Fruit fly (Drosophila melanogaster) whole organism, prepupa: Measurements from ENCODE around the gene CG17568.

ENCODE experiments used
- CG10631 ChIP-seq: fragments of 200-800 bp; sonication (Bioruptor generic); optimal IDR thresholded peaks from 2 replicates; lab custom pipeline; 2016; ENCODE audit warnings: missing biosample characterization, missing genetic modification characterization
- CG11294 ChIP-seq: fragments of 200-800 bp; sonication (Bioruptor generic); IDR thresholded peaks from 2 replicates; pipeline ENCODE4 v1.3.6; 2022; ENCODE audit warnings: missing biosample characterization, missing genetic modification characterization
- CG11762 ChIP-seq: fragments of 200-800 bp; sonication (Bioruptor generic); optimal IDR thresholded peaks from 3 replicates; lab custom pipeline; 2016; ENCODE audit warnings: missing biosample characterization, missing genetic modification characterization; ENCODE audit not compliant: insufficient read depth
- CG11902 ChIP-seq: fragments of 200-800 bp; sonication (Bioruptor generic); optimal IDR thresholded peaks from 3 replicates; lab custom pipeline; 2016; ENCODE audit warnings: missing biosample characterization, missing genetic modification characterization
- CG3032 ChIP-seq: fragments of 200-800 bp; optimal IDR thresholded peaks from 2 replicates; lab custom pipeline; 2019; ENCODE audit warnings: missing biosample characterization, mild to moderate bottlenecking, missing genetic modification characterization, moderate library complexity
- CG31627 ChIP-seq: fragments of 200-800 bp; sonication (Bioruptor generic); optimal IDR thresholded peaks from 3 replicates; lab custom pipeline; 2016; ENCODE audit warnings: missing biosample characterization, missing genetic modification characterization
- CG32006 ChIP-seq: fragments of 200-800 bp; sonication (Bioruptor generic); optimal IDR thresholded peaks from 3 replicates; lab custom pipeline; 2017; ENCODE audit warnings: missing biosample characterization, mild to moderate bottlenecking, missing genetic modification characterization
- CG34406 ChIP-seq: fragments of 200-800 bp; sonication (Bioruptor generic); optimal IDR thresholded peaks from 3 replicates; lab custom pipeline; 2016; ENCODE audit warnings: missing biosample characterization, missing genetic modification characterization
- CG3919 ChIP-seq: fragments of 200-800 bp; sonication (Bioruptor generic); optimal IDR thresholded peaks from 3 replicates; lab custom pipeline; 2016; ENCODE audit warnings: missing biosample characterization, missing genetic modification characterization
- CG4318 ChIP-seq: fragments of 200-800 bp; sonication (Bioruptor generic); optimal IDR thresholded peaks from 3 replicates; lab custom pipeline; 2017; ENCODE audit warnings: missing biosample characterization, mild to moderate bottlenecking, missing genetic modification characterization
- CG6163 ChIP-seq: fragments of 200-800 bp; sonication (Bioruptor generic); IDR thresholded peaks from 3 replicates; pipeline ENCODE4 v1.3.6; 2022; ENCODE audit warnings: missing biosample characterization, missing genetic modification characterization
- CG6276 ChIP-seq: fragments of 200-800 bp; sonication (Bioruptor generic); optimal IDR thresholded peaks from 2 replicates; lab custom pipeline; 2017; ENCODE audit warnings: missing biosample characterization, mild to moderate bottlenecking, missing genetic modification characterization
- CG6808 ChIP-seq: fragments of 200-800 bp; sonication (Bioruptor generic); optimal IDR thresholded peaks from 3 replicates; lab custom pipeline; 2017; ENCODE audit warnings: missing biosample characterization, missing genetic modification characterization, mild to moderate bottlenecking, moderate library complexity, missing genetic modification reagents
- CG7368 ChIP-seq: fragments of 200-800 bp; sonication (Bioruptor generic); optimal IDR thresholded peaks from 3 replicates; lab custom pipeline; 2016; ENCODE audit warnings: missing biosample characterization, missing genetic modification characterization
- CG8119 ChIP-seq: fragments of 200-800 bp; sonication (Bioruptor generic); IDR thresholded peaks from 3 replicates; pipeline ENCODE4 v1.3.6; 2022; ENCODE audit warnings: missing biosample characterization, missing genetic modification characterization
- CG8319 ChIP-seq: fragments of 200-800 bp; sonication (Bioruptor generic); optimal IDR thresholded peaks from 3 replicates; lab custom pipeline; 2016; ENCODE audit warnings: missing biosample characterization, missing genetic modification characterization
- CG8632 ChIP-seq: fragments of 200-800 bp; sonication (Bioruptor generic); optimal IDR thresholded peaks from 3 replicates; lab custom pipeline; 2016; ENCODE audit warnings: missing biosample characterization, missing genetic modification characterization
- CG9139 ChIP-seq: fragments of 200-800 bp; sonication (Bioruptor generic); optimal IDR thresholded peaks from 3 replicates; lab custom pipeline; 2017; ENCODE audit warnings: missing biosample characterization, mild to moderate bottlenecking, missing genetic modification characterization
- Eip78C ChIP-seq: fragments of 200-800 bp; sonication (Bioruptor generic); peaks from one replicate; lab custom pipeline; 2016; ENCODE audit warnings: missing biosample characterization, missing genetic modification characterization
- Eip93F ChIP-seq: fragments of 200-800 bp; sonication (Bioruptor generic); optimal IDR thresholded peaks from 2 replicates; lab custom pipeline; 2016; ENCODE audit warnings: missing biosample characterization, mild to moderate bottlenecking, missing genetic modification characterization
- Ets96B ChIP-seq: fragments of 200-800 bp; optimal IDR thresholded peaks from 2 replicates; lab custom pipeline; 2019; ENCODE audit warnings: missing biosample characterization, mild to moderate bottlenecking, missing genetic modification characterization, moderate library complexity
- Gug ChIP-seq: fragments of 200-800 bp; sonication (Bioruptor generic); IDR thresholded peaks from 2 replicates; pipeline ENCODE4 v1.3.6; 2022; ENCODE audit warnings: missing biosample characterization, missing genetic modification characterization
- Hr39 ChIP-seq: fragments of 200-800 bp; sonication (Bioruptor generic); optimal IDR thresholded peaks from 2 replicates; lab custom pipeline; 2016; ENCODE audit warnings: missing biosample characterization, missing genetic modification characterization
- Lpt ChIP-seq: fragments of 200-800 bp; sonication (Bioruptor generic); optimal IDR thresholded peaks from 3 replicates; lab custom pipeline; 2016; ENCODE audit warnings: missing biosample characterization, missing genetic modification characterization
- Smox ChIP-seq: fragments of 200-800 bp; sonication (Bioruptor generic); optimal IDR thresholded peaks from 3 replicates; lab custom pipeline; 2016; ENCODE audit warnings: missing biosample characterization, missing genetic modification characterization
- Sox14 ChIP-seq: fragments of 200-800 bp; sonication (Bioruptor generic); optimal IDR thresholded peaks from 3 replicates; lab custom pipeline; 2016; ENCODE audit warnings: missing biosample characterization, missing genetic modification characterization
- Sox15 ChIP-seq: fragments of 200-800 bp; sonication (Bioruptor generic); optimal IDR thresholded peaks from 3 replicates; lab custom pipeline; 2016; ENCODE audit warnings: missing biosample characterization, missing genetic modification characterization
- achi ChIP-seq: fragments of 200-800 bp; sonication (Bioruptor generic); optimal IDR thresholded peaks from 3 replicates; lab custom pipeline; 2016; ENCODE audit warnings: missing biosample characterization, missing genetic modification characterization
- acj6 ChIP-seq: fragments of 200-800 bp; sonication (Bioruptor generic); optimal IDR thresholded peaks from 3 replicates; lab custom pipeline; 2016; ENCODE audit warnings: missing biosample characterization, missing genetic modification characterization
- cyc ChIP-seq: fragments of 200-800 bp; sonication (Bioruptor generic); optimal IDR thresholded peaks from 3 replicates; lab custom pipeline; 2016; ENCODE audit warnings: missing biosample characterization, missing genetic modification characterization
- dac ChIP-seq: fragments of 200-800 bp; sonication (Bioruptor generic); optimal IDR thresholded peaks from 2 replicates; lab custom pipeline; 2017; ENCODE audit warnings: missing biosample characterization, mild to moderate bottlenecking, missing genetic modification characterization
- dsx ChIP-seq: fragments of 200-800 bp; optimal IDR thresholded peaks from 3 replicates; lab custom pipeline; 2019; ENCODE audit warnings: missing biosample characterization, mild to moderate bottlenecking, missing genetic modification characterization, moderate library complexity; ENCODE audit not compliant: poor library complexity, severe bottlenecking
- eg ChIP-seq: fragments of 200-800 bp; sonication (Bioruptor generic); IDR thresholded peaks from 3 replicates; pipeline ENCODE4 v1.3.6; 2022; ENCODE audit warnings: missing biosample characterization, missing genetic modification characterization
- esn ChIP-seq: fragments of 200-800 bp; sonication (Bioruptor generic); optimal IDR thresholded peaks from 2 replicates; lab custom pipeline; 2016; ENCODE audit warnings: missing biosample characterization, mild to moderate bottlenecking, missing genetic modification characterization, moderate library complexity
- fd59A ChIP-seq: fragments of 200-800 bp; sonication (Bioruptor generic); optimal IDR thresholded peaks from 2 replicates; lab custom pipeline; 2017; ENCODE audit warnings: missing biosample characterization, mild to moderate bottlenecking, missing genetic modification characterization, missing genetic modification reagents
- fd85E ChIP-seq: fragments of 200-800 bp; sonication (Bioruptor generic); optimal IDR thresholded peaks from 3 replicates; lab custom pipeline; 2016; ENCODE audit warnings: missing biosample characterization, missing genetic modification characterization
- lz ChIP-seq: fragments of 200-800 bp; sonication (Bioruptor generic); optimal IDR thresholded peaks from 3 replicates; lab custom pipeline; 2016; ENCODE audit warnings: missing biosample characterization, missing genetic modification characterization
- net ChIP-seq: fragments of 200-800 bp; sonication (Bioruptor generic); optimal IDR thresholded peaks from 3 replicates; lab custom pipeline; 2016; ENCODE audit warnings: missing biosample characterization, missing genetic modification characterization
- pdm3 ChIP-seq: fragments of 200-800 bp; sonication (Bioruptor generic); optimal IDR thresholded peaks from 3 replicates; lab custom pipeline; 2016; ENCODE audit warnings: missing biosample characterization, missing genetic modification characterization
- salr ChIP-seq, 2 experiments: fragments of 200-800 bp; sonication (Bioruptor generic); optimal IDR thresholded peaks; 3 replicates each; lab custom pipeline; 2016 to 2018; ENCODE audit warnings: missing biosample characterization in 2 of 2, missing genetic modification characterization in 2 of 2, mild to moderate bottlenecking in 1 of 2
- spab ChIP-seq: fragments of 200-800 bp; sonication (Bioruptor generic); optimal IDR thresholded peaks from 2 replicates; lab custom pipeline; 2017; ENCODE audit warnings: missing biosample characterization, mild to moderate bottlenecking, missing genetic modification characterization, missing genetic modification reagents
- ss ChIP-seq, 2 experiments: fragments of 200-800 bp; sonication (Bioruptor generic); optimal IDR thresholded peaks; 2 replicates in 1 of 2; 3 replicates in 1 of 2; lab custom pipeline; 2017 to 2018; ENCODE audit warnings: mild to moderate bottlenecking in 2 of 2, missing biosample characterization in 2 of 2, missing genetic modification characterization in 2 of 2, moderate library complexity in 1 of 2
- svp ChIP-seq: fragments of 200-800 bp; sonication (Bioruptor generic); peaks from one replicate; lab custom pipeline; 2016; ENCODE audit warnings: missing biosample characterization, missing genetic modification characterization
- topi ChIP-seq: fragments of 200-800 bp; sonication (Bioruptor generic); optimal IDR thresholded peaks from 3 replicates; lab custom pipeline; 2016; ENCODE audit warnings: missing biosample characterization, missing genetic modification characterization
- vri ChIP-seq: fragments of 200-800 bp; sonication (Bioruptor generic); optimal IDR thresholded peaks from 3 replicates; lab custom pipeline; 2016; ENCODE audit warnings: missing biosample characterization, mild to moderate bottlenecking, missing genetic modification characterization

Gene CG17568

DNA sequence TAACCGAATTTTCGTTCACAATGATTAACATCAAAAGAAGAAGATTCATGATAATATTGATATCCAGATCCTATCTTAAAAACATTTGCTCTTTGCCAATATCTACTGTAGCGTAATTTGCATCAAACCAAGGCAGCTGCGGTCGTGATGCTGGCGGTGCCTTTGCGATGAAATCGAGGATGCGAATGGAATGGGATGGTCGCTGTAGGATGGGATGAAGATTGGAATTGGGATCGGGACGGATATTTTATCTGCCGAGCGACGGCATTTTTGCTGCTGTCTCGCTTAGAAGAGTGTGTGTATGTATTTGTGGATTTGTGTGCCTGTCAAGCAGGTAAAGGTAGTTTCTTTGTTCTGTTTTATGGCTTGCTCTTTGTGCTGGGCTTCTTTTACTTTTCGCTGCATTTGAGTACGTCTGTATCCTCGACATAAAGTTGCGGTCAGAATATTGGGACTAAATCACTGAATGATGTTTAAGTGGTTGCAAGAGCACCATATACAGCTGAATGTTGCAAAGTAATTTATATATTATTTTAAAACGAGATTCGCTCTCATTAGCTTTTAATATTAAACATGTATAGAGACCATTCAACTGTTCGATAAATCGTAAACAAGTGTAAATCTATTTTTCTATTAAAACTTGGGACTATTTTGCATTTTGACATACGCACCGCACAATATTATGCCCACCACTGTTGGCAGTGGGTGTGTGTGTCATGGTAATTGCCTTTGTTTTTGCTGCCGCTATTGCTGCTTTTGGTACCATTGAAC, 19.0 kb downstream of the CG17568 start (continued):
- TF ChIP-seq salr (GFP tag; optimal IDR thresholded peaks at IDR 0.05; lab: Kevin White, UChicago) (peak in 1 of 2 experiments; percentile 28), CG3919 (peak; percentile 54), acj6 (peak; percentile 75), Hr39 (GFP tag; lab: Kevin White, UChicago) (peak; percentile 64), CG8319 (GFP tag; lab: Kevin White, UChicago) (peak; percentile 69), net (GFP tag; lab: Kevin White, UChicago) (no peak), Smox (GFP tag; lab: Kevin White, UChicago) (peak; percentile 79), dac (no peak), CG9139 (no peak), pdm3 (GFP tag; lab: Kevin White, UChicago) (peak; percentile 62), cyc (GFP tag; lab: Kevin White, UChicago) (peak; percentile 64), CG6276 (peak; percentile 45), Sox14 (GFP tag; lab: Kevin White, UChicago) (peak; percentile 34), CG10631 (GFP tag; lab: Kevin White, UChicago) (peak; percentile 54), lz (GFP tag; lab: Kevin White, UChicago) (peak; percentile 73), Ets96B (peak; percentile 18), Eip93F (peak; percentile 74), dsx (GFP tag; lab: Kevin White, UChicago) (peak; percentile 4), Gug (GFP tag; lab: Robert Waterston, UW) (no peak), fd59A (GFP tag; lab: Kevin White, UChicago) (peak; percentile 28), CG6163 (GFP tag; lab: Robert Waterston, UW) (peak; percentile 5; the same call in 1 of the 3 replicates), ss (GFP tag; optimal IDR thresholded peaks at IDR 0.05; lab: Kevin White, UChicago) (peak in 1 of 2 experiments; percentile 1), svp (GFP tag; lab: Kevin White, UChicago) (peak; percentile 88), topi (GFP tag; lab: Kevin White, UChicago) (peak; percentile 77), Sox15 (GFP tag; lab: Kevin White, UChicago) (peak; percentile 66), esn (GFP tag; lab: Kevin White, UChicago) (peak; percentile 81), CG6808 (GFP tag; lab: Kevin White, UChicago) (no peak), achi (GFP tag; lab: Kevin White, UChicago) (peak; percentile 73), CG32006 (GFP tag; lab: Kevin White, UChicago) (peak; percentile 62), Lpt (GFP tag; lab: Kevin White, UChicago) (peak; percentile 36), CG11294 (GFP tag; lab: Robert Waterston, UW) (peak; percentile 28; the same call in 1 of the 2 replicates), fd85E (GFP tag; lab: Kevin White, UChicago) (no peak)

DNA sequence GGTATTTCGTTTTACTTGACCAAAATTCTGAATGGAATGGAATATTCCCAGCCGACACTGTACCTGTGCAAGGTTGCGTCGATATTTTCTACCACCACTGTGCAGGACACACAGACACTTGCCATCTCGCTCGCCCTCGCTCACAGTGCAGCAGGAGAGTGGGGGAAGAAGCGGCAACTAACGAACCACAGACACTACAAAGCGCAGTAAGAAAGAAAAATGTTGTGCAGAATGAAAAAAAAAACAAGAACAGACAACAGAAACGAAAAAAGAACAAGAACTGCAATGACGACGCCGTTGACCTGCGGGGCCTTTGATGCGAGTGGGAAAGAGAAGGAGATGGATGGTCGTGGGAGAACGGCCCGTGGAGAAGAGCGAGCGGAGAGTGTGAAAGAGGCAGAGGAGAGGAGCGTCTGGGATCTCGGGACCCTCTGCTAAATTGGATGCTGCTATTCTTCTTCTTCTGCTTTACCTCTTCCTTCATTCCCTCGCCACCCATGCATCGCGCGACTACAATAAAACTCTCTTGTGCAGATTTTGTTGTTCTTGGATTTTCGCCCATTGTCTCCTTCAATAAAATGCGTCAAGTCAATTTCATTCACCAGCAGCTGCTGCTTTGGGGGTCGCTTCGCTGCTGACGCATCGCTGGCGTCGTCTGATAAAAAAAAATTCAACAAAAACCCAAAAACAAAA, 20.0 kb downstream of the CG17568 start:
- TF ChIP-seq Eip78C = peak; percentile 78
- peak; percentile 97 to 99 for TF ChIP-seq ss (GFP tag; optimal IDR thresholded peaks at IDR 0.05; lab: Kevin White, UChicago)
- peak; percentile 84 for TF ChIP-seq fd59A (GFP tag; lab: Kevin White, UChicago)
- peak; percentile 63; the same call in 1 of the 3 replicates for TF ChIP-seq eg
- TF ChIP-seq dac = no peak
- peak; percentile 63 for TF ChIP-seq CG3032 (tag; lab: Kevin White, UChicago)
- peak; percentile 87 for TF ChIP-seq Sox14 (GFP tag; lab: Kevin White, UChicago)
- peak; percentile 42 for TF ChIP-seq Smox (GFP tag; lab: Kevin White, UChicago)
- TF ChIP-seq CG8119 (GFP tag; lab: Robert Waterston, UW) = peak; percentile 76
- TF ChIP-seq CG31627 (GFP tag; lab: Kevin White, UChicago) = no peak
- TF ChIP-seq Lpt (GFP tag; lab: Kevin White, UChicago) = peak; percentile 92
- peak; percentile 44 for TF ChIP-seq CG7368 (GFP tag; lab: Kevin White, UChicago)
- TF ChIP-seq acj6 = peak; percentile 62
- TF ChIP-seq salr (GFP tag; optimal IDR thresholded peaks at IDR 0.05; lab: Kevin White, UChicago) = peak; percentile 83 to 84
- peak; percentile 57 for TF ChIP-seq vri (GFP tag; lab: Kevin White, UChicago)
- TF ChIP-seq CG11762 = peak; percentile 34
- peak; percentile 59 for TF ChIP-seq CG34406
- peak; percentile 94 for TF ChIP-seq CG6163 (GFP tag; lab: Robert Waterston, UW)
- TF ChIP-seq CG6808 (GFP tag; lab: Kevin White, UChicago) = peak; percentile 96
- peak; percentile 55 for TF ChIP-seq topi (GFP tag; lab: Kevin White, UChicago)
- peak; percentile 30 for TF ChIP-seq lz (GFP tag; lab: Kevin White, UChicago)
- peak; percentile 55 for TF ChIP-seq CG32006 (GFP tag; lab: Kevin White, UChicago)
- TF ChIP-seq spab = peak; percentile 89
- TF ChIP-seq CG8632 (GFP tag; lab: Kevin White, UChicago) = peak; percentile 71
- TF ChIP-seq CG11902 (GFP tag; lab: Kevin White, UChicago) = no peak
- TF ChIP-seq CG10631 (GFP tag; lab: Kevin White, UChicago) = peak; percentile 64
- TF ChIP-seq CG4318 (GFP tag; lab: Kevin White, UChicago) = no peak
- peak; percentile 73 for TF ChIP-seq Ets96B
